Fruit fly (Drosophila melanogaster) whole organism, embryonic: ENCODE results near the gene scyl.
A peak's percentile ranks its signal among the peaks of the same experiment; 100 is the strongest.

Experiments
- B-H1 ChIP-seq: fragments of 200-800 bp; sonication (Bioruptor generic); IDR thresholded peaks from 3 replicates; pipeline ENCODE4 v1.3.6; 2022; ENCODE audit warnings: missing biosample characterization, missing genetic modification characterization
- B-H2 ChIP-seq: fragments of 200-800 bp; sonication (Bioruptor generic); optimal IDR thresholded peaks from 2 replicates; lab custom pipeline; 2018; ENCODE audit warnings: missing biosample characterization, mild to moderate bottlenecking, missing genetic modification characterization
- Bgb ChIP-seq: fragments of 200-800 bp; sonication (Bioruptor generic); IDR thresholded peaks from 2 replicates; pipeline ENCODE4 v1.3.6; 2022; ENCODE audit warnings: missing biosample characterization, missing genetic modification characterization; ENCODE audit not compliant: partially characterized antibody
- CG10209 ChIP-seq: fragments of 200-800 bp; sonication (Bioruptor generic); optimal IDR thresholded peaks from 3 replicates; lab custom pipeline; 2017; ENCODE audit warnings: missing biosample characterization, mild to moderate bottlenecking, missing genetic modification characterization, missing genetic modification reagents
- CG10543 ChIP-seq: fragments of 200-800 bp; sonication (Bioruptor generic); optimal IDR thresholded peaks from 3 replicates; lab custom pipeline; 2017; ENCODE audit warnings: missing biosample characterization, mild to moderate bottlenecking, missing genetic modification characterization, moderate library complexity
- CG12071 ChIP-seq: fragments of 200-800 bp; sonication (Bioruptor generic); optimal IDR thresholded peaks from 3 replicates; lab custom pipeline; 2018; ENCODE audit warnings: missing biosample characterization, mild to moderate bottlenecking, missing genetic modification characterization
- CG1233 ChIP-seq: fragments of 200-800 bp; sonication (Bioruptor generic); optimal IDR thresholded peaks from 4 replicates; lab custom pipeline; 2018; ENCODE audit warnings: missing biosample characterization, mild to moderate bottlenecking, missing genetic modification characterization
- CG13123 ChIP-seq: fragments of 200-800 bp; sonication (Bioruptor generic); optimal IDR thresholded peaks from 2 replicates; lab custom pipeline; 2016; ENCODE audit warnings: missing biosample characterization, missing genetic modification characterization
- CG14014 ChIP-seq: fragments of 200-800 bp; sonication (Bioruptor generic); IDR thresholded peaks from 2 replicates; pipeline ENCODE4 v1.3.6; 2022; ENCODE audit warnings: missing biosample characterization, missing genetic modification characterization
- CG14441 ChIP-seq: fragments of 200-800 bp; sonication (Bioruptor generic); IDR thresholded peaks from 2 replicates; pipeline ENCODE4 v1.3.6; 2022; ENCODE audit warnings: missing biosample characterization, missing genetic modification characterization
- CG15601 ChIP-seq: fragments of 200-800 bp; sonication (Bioruptor generic); optimal IDR thresholded peaks from 3 replicates; lab custom pipeline; 2019; ENCODE audit warnings: missing biosample characterization, mild to moderate bottlenecking, missing genetic modification characterization, moderate library complexity
- CG1602 ChIP-seq: fragments of 200-800 bp; sonication (Bioruptor generic); optimal IDR thresholded peaks from 3 replicates; lab custom pipeline; 2016; ENCODE audit warnings: missing biosample characterization, missing genetic modification characterization
- CG17186 ChIP-seq: fragments of 200-800 bp; sonication (Bioruptor generic); optimal IDR thresholded peaks from 3 replicates; lab custom pipeline; 2017; ENCODE audit warnings: missing biosample characterization, missing genetic modification reagents, missing genetic modification characterization
- CG17912 ChIP-seq: fragments of 200-800 bp; sonication (Bioruptor generic); optimal IDR thresholded peaks from 2 replicates; lab custom pipeline; 2018; ENCODE audit warnings: missing biosample characterization, mild to moderate bottlenecking, missing genetic modification characterization
- CG1792 ChIP-seq: fragments of 200-800 bp; sonication (Bioruptor generic); optimal IDR thresholded peaks from 2 replicates; lab custom pipeline; 2016; ENCODE audit warnings: missing biosample characterization, missing genetic modification characterization
- CG1832 ChIP-seq: fragments of 200-800 bp; sonication (Bioruptor generic); optimal IDR thresholded peaks from 2 replicates; lab custom pipeline; 2017; ENCODE audit warnings: missing biosample characterization, mild to moderate bottlenecking, missing genetic modification characterization, inconsistent platforms
- CG18599 ChIP-seq: fragments of 200-800 bp; sonication (Bioruptor generic); optimal IDR thresholded peaks from 3 replicates; lab custom pipeline; 2017; ENCODE audit warnings: missing biosample characterization, missing genetic modification characterization, mild to moderate bottlenecking, moderate library complexity, missing genetic modification reagents
- CG18619 ChIP-seq: fragments of 200-800 bp; sonication (Bioruptor generic); optimal IDR thresholded peaks from 3 replicates; lab custom pipeline; 2017; ENCODE audit warnings: missing biosample characterization, mild to moderate bottlenecking, missing genetic modification characterization
- CG2889 ChIP-seq: fragments of 200-800 bp; sonication (Bioruptor generic); IDR thresholded peaks from 3 replicates; pipeline ENCODE4 v1.3.6; 2022; ENCODE audit warnings: missing biosample characterization, missing genetic modification characterization
- CG3163 ChIP-seq: fragments of 200-800 bp; sonication (Bioruptor generic); optimal IDR thresholded peaks from 3 replicates; lab custom pipeline; 2016; ENCODE audit warnings: missing biosample characterization, missing genetic modification characterization
- CG34422 ChIP-seq: fragments of 200-800 bp; sonication (Bioruptor generic); IDR thresholded peaks from 3 replicates; pipeline ENCODE4 v1.3.6; 2022; ENCODE audit warnings: missing biosample characterization, missing genetic modification characterization
- CG5953 ChIP-seq: fragments of 200-800 bp; sonication (Bioruptor generic); IDR thresholded peaks from 2 replicates; pipeline ENCODE4 v1.3.6; 2022; ENCODE audit warnings: missing biosample characterization, missing genetic modification characterization
- CG9876 ChIP-seq: fragments of 200-800 bp; sonication (Bioruptor generic); optimal IDR thresholded peaks from 2 replicates; lab custom pipeline; 2016; ENCODE audit warnings: missing biosample characterization, missing genetic modification characterization
- CkIIα-i1 ChIP-seq: fragments of 200-800 bp; sonication (Bioruptor generic); IDR thresholded peaks from 2 replicates; pipeline ENCODE4 v1.3.6; 2022; ENCODE audit warnings: missing biosample characterization, missing genetic modification characterization
- E2f1 ChIP-seq: fragments of 200-800 bp; sonication (Bioruptor generic); IDR thresholded peaks from 2 replicates; pipeline ENCODE4 v1.3.6; 2022; ENCODE audit warnings: missing biosample characterization, missing genetic modification characterization
- Fer3 ChIP-seq: fragments of 200-800 bp; sonication (Bioruptor generic); optimal IDR thresholded peaks from 2 replicates; lab custom pipeline; 2018; ENCODE audit warnings: missing biosample characterization, mild to moderate bottlenecking, missing genetic modification characterization, moderate library complexity
- Hand ChIP-seq: fragments of 200-800 bp; sonication (Bioruptor generic); optimal IDR thresholded peaks from 2 replicates; lab custom pipeline; 2017; ENCODE audit warnings: mild to moderate bottlenecking, missing biosample characterization, missing genetic modification reagents, missing genetic modification characterization
- Hmr ChIP-seq: fragments of 200-800 bp; sonication (Bioruptor generic); optimal IDR thresholded peaks from 3 replicates; lab custom pipeline; 2017; ENCODE audit warnings: mild to moderate bottlenecking, missing biosample characterization, missing genetic modification reagents, missing genetic modification characterization
- Hmx ChIP-seq: fragments of 200-800 bp; sonication (Bioruptor generic); optimal IDR thresholded peaks from 2 replicates; lab custom pipeline; 2016; ENCODE audit warnings: missing biosample characterization, missing genetic modification characterization
- Kr ChIP-seq: fragments of 200-800 bp; sonication (Bioruptor generic); optimal IDR thresholded peaks from 2 replicates; lab custom pipeline; 2017; ENCODE audit warnings: missing biosample characterization, mild to moderate bottlenecking, missing genetic modification characterization
- Meics ChIP-seq: fragments of 200-800 bp; sonication (Bioruptor generic); optimal IDR thresholded peaks from 2 replicates; lab custom pipeline; 2017; ENCODE audit warnings: missing biosample characterization, mild to moderate bottlenecking, missing genetic modification characterization
- PHDP ChIP-seq: fragments of 200-800 bp; sonication (Bioruptor generic); optimal IDR thresholded peaks from 3 replicates; lab custom pipeline; 2018; ENCODE audit warnings: missing biosample characterization, mild to moderate bottlenecking, missing genetic modification characterization, moderate library complexity
- Side ChIP-seq: fragments of 200-800 bp; sonication (Bioruptor generic); optimal IDR thresholded peaks from 2 replicates; lab custom pipeline; 2016; ENCODE audit warnings: missing biosample characterization, missing genetic modification characterization
- Sox102F ChIP-seq: fragments of 200-800 bp; sonication (Bioruptor generic); optimal IDR thresholded peaks from 2 replicates; lab custom pipeline; 2018; ENCODE audit warnings: missing biosample characterization, mild to moderate bottlenecking, missing genetic modification characterization, moderate library complexity
- Tbp ChIP-seq: fragments of >200 bp; optimal IDR thresholded peaks from 2 replicates; lab custom pipeline; 2018; ENCODE audit warnings: missing biosample characterization, missing genetic modification characterization
- YL-1 ChIP-seq: fragments of 200-800 bp; sonication (Bioruptor generic); optimal IDR thresholded peaks from 3 replicates; lab custom pipeline; 2017; ENCODE audit warnings: missing biosample characterization, mild to moderate bottlenecking, missing genetic modification characterization
- ara ChIP-seq: fragments of 200-800 bp; sonication (Bioruptor generic); IDR thresholded peaks from 2 replicates; pipeline ENCODE4 v1.3.6; 2022; ENCODE audit warnings: missing biosample characterization, missing genetic modification characterization
- ash1 ChIP-seq: fragments of 200-800 bp; sonication (Bioruptor generic); optimal IDR thresholded peaks from 2 replicates; lab custom pipeline; 2018; ENCODE audit warnings: missing biosample characterization, mild to moderate bottlenecking, missing genetic modification characterization
- bab2 ChIP-seq: fragments of 200-800 bp; sonication (Bioruptor generic); optimal IDR thresholded peaks from 2 replicates; lab custom pipeline; 2016; ENCODE audit warnings: missing biosample characterization, missing genetic modification characterization
- caup ChIP-seq: fragments of 200-800 bp; sonication (Bioruptor generic); optimal IDR thresholded peaks from 3 replicates; lab custom pipeline; 2017; ENCODE audit warnings: missing biosample characterization, mild to moderate bottlenecking, missing genetic modification characterization, moderate library complexity; ENCODE audit not compliant: severe bottlenecking
- chn ChIP-seq: fragments of 200-800 bp; sonication (Bioruptor generic); optimal IDR thresholded peaks from 2 replicates; lab custom pipeline; 2016; ENCODE audit warnings: missing biosample characterization, missing genetic modification characterization
- ci ChIP-seq: fragments of 200-800 bp; sonication (Bioruptor generic); IDR thresholded peaks from 3 replicates; pipeline ENCODE4 v1.3.6; 2022; ENCODE audit warnings: missing biosample characterization, missing genetic modification characterization
- croc ChIP-seq: fragments of 200-800 bp; sonication (Bioruptor generic); conservative IDR thresholded peaks from 3 replicates; pipeline ENCODE4 v1.3.6; 2022; ENCODE audit warnings: missing biosample characterization, missing genetic modification characterization
- crp ChIP-seq, 2 experiments: fragments of 200-800 bp; sonication (Bioruptor generic); optimal IDR thresholded peaks; 2 replicates in 1 of 2; 3 replicates in 1 of 2; lab custom pipeline; 2017; ENCODE audit warnings: missing biosample characterization in 2 of 2, missing genetic modification characterization in 2 of 2, mild to moderate bottlenecking in 1 of 2, moderate library complexity in 1 of 2
- gce ChIP-seq: fragments of 200-800 bp; sonication (Bioruptor generic); IDR thresholded peaks from 3 replicates; pipeline ENCODE4 v1.3.6; 2022; ENCODE audit warnings: missing biosample characterization, missing genetic modification characterization
- h ChIP-seq: fragments of >200 bp; optimal IDR thresholded peaks from 2 replicates; lab custom pipeline; 2017
- schlank ChIP-seq: fragments of 200-800 bp; sonication (Bioruptor generic); optimal IDR thresholded peaks from 2 replicates; lab custom pipeline; 2018; ENCODE audit warnings: missing biosample characterization, mild to moderate bottlenecking, missing genetic modification characterization
- sens ChIP-seq: fragments of 200-800 bp; sonication (Bioruptor generic); peaks from one replicate; lab custom pipeline; 2016; ENCODE audit warnings: missing biosample characterization, missing genetic modification characterization
- slbo ChIP-seq: fragments of 200-800 bp; sonication (Bioruptor generic); IDR thresholded peaks from 2 replicates; pipeline ENCODE4 v1.3.6; 2022; ENCODE audit warnings: missing biosample characterization, missing genetic modification characterization
- so ChIP-seq: fragments of 200-800 bp; sonication (Bioruptor generic); IDR thresholded peaks from 3 replicates; pipeline ENCODE4 v1.3.6; 2022; ENCODE audit warnings: missing biosample characterization, missing genetic modification characterization
- wek ChIP-seq: fragments of 200-800 bp; sonication (Bioruptor generic); optimal IDR thresholded peaks from 3 replicates; lab custom pipeline; 2018; ENCODE audit warnings: missing biosample characterization, mild to moderate bottlenecking, missing genetic modification characterization, moderate library complexity

scyl gene

dm6 chr3L:11286603-11287011 lies 34.5 kb downstream of the scyl start (continued):
- TF ChIP-seq chn (GFP tag; lab: Kevin White, UChicago) (no peak), Meics (GFP tag; lab: Kevin White, UChicago) (peak; percentile 8), CG17912 (GFP tag; lab: Kevin White, UChicago) (no peak), Hmr (GFP tag; lab: Kevin White, UChicago) (peak; percentile 20), ara (GFP tag; lab: Robert Waterston, UW) (0 out of 2 replicates have a peak, but pooled peaks have one; percentile 15), CG14441 (0 out of 2 replicates have a peak, but pooled peaks have one; percentile 20), Fer3 (tag; lab: Kevin White, UChicago) (peak; percentile 30), sens (GFP tag; lab: Kevin White, UChicago) (peak; percentile 71), PHDP (tag; lab: Kevin White, UChicago) (peak; percentile 55), CG13123 (GFP tag; lab: Kevin White, UChicago) (no peak), Sox102F (GFP tag; lab: Kevin White, UChicago) (peak; percentile 21), CG18619 (GFP tag; lab: Kevin White, UChicago) (peak; percentile 49), bab2 (GFP tag; lab: Kevin White, UChicago) (no peak), Tbp (GFP tag; lab: Kevin White, UChicago) (no peak), CG2889 (GFP tag; lab: Robert Waterston, UW) (no peak), CG1233 (GFP tag; lab: Kevin White, UChicago) (peak; percentile 10), CG34422 (GFP tag; lab: Robert Waterston, UW) (no peak), CG15601 (tag; lab: Kevin White, UChicago) (peak; percentile 35), E2f1 (GFP tag; lab: Robert Waterston, UW) (no peak), CG9876 (GFP tag; lab: Kevin White, UChicago) (no peak), caup (GFP tag; lab: Kevin White, UChicago) (peak; percentile 14), crp (GFP tag; optimal IDR thresholded peaks at IDR 0.05; lab: Kevin White, UChicago) (no peak), CG12071 (GFP tag; lab: Kevin White, UChicago) (peak; percentile 56), Bgb (no peak), slbo (GFP tag; lab: Robert Waterston, UW) (no peak), YL-1 (GFP tag; lab: Kevin White, UChicago) (no peak), CG14014 (GFP tag; lab: Robert Waterston, UW) (0 out of 2 replicates have a peak, but pooled peaks have one; percentile 14), Side (GFP tag; lab: Kevin White, UChicago) (peak; percentile 7), Hand (peak; percentile 9), schlank (tag; lab: Kevin White, UChicago) (peak; percentile 58), CG3163 (GFP tag; lab: Kevin White, UChicago) (no peak), croc (no peak), CG1832 (no peak), h (lab: Kevin White, UChicago) (no peak), Hmx (no peak), CG17186 (GFP tag; lab: Kevin White, UChicago) (no peak), B-H1 (GFP tag; lab: Robert Waterston, UW) (no peak), CG18599 (GFP tag; lab: Kevin White, UChicago) (peak; percentile 19), B-H2 (GFP tag; lab: Kevin White, UChicago) (no peak), Kr (GFP tag; lab: Kevin White, UChicago) (peak; percentile 3), ash1 (GFP tag; lab: Kevin White, UChicago) (no peak), CG1602 (no peak), CG1792 (GFP tag; lab: Kevin White, UChicago) (peak; percentile 46), CkIIα-i1 (GFP tag; lab: Robert Waterston, UW) (no peak), so (no peak), CG10209 (GFP tag; lab: Kevin White, UChicago) (peak; percentile 51), CG5953 (GFP tag; lab: Robert Waterston, UW) (no peak), ci (GFP tag; lab: Robert Waterston, UW) (peak; percentile 58; the same call in 1 of the 3 replicates), CG10543 (GFP tag; lab: Kevin White, UChicago) (no peak), gce (no peak), wek (no peak)
